Fruit fly (Drosophila melanogaster) whole organism, embryonic: ENCODE results near the gene tex.

ENCODE experiments used
- BEAF-32 ChIP-seq: fragments of 200-800 bp; sonication (Bioruptor generic); optimal IDR thresholded peaks from 3 replicates; lab custom pipeline; 2017; ENCODE audit warnings: missing biosample characterization, missing genetic modification characterization, mild to moderate bottlenecking, moderate library complexity, missing genetic modification reagents
- CG10979 ChIP-seq: fragments of 200-800 bp; sonication (Bioruptor generic); optimal IDR thresholded peaks from 2 replicates; lab custom pipeline; 2018; ENCODE audit warnings: missing biosample characterization, mild to moderate bottlenecking, missing genetic modification characterization, moderate library complexity
- CG11504 ChIP-seq: fragments of 200-800 bp; sonication (Bioruptor generic); optimal IDR thresholded peaks from 3 replicates; lab custom pipeline; 2019; ENCODE audit warnings: missing biosample characterization, mild to moderate bottlenecking, missing genetic modification characterization, moderate library complexity
- CG1233 ChIP-seq: fragments of 200-800 bp; sonication (Bioruptor generic); optimal IDR thresholded peaks from 4 replicates; lab custom pipeline; 2018; ENCODE audit warnings: missing biosample characterization, mild to moderate bottlenecking, missing genetic modification characterization
- CG12391 ChIP-seq: fragments of 200-800 bp; sonication (Bioruptor generic); optimal IDR thresholded peaks from 3 replicates; lab custom pipeline; 2018; ENCODE audit warnings: missing biosample characterization, mild to moderate bottlenecking, missing genetic modification characterization, moderate library complexity
- CG13775 ChIP-seq: fragments of 200-800 bp; sonication (Bioruptor generic); optimal IDR thresholded peaks from 3 replicates; lab custom pipeline; 2017; ENCODE audit warnings: missing biosample characterization, mild to moderate bottlenecking, missing genetic modification characterization
- CG15696 ChIP-seq: fragments of 200-800 bp; sonication (Bioruptor generic); optimal IDR thresholded peaks from 2 replicates; lab custom pipeline; 2019; ENCODE audit warnings: missing biosample characterization, mild to moderate bottlenecking, missing genetic modification characterization, moderate library complexity
- CG1603 ChIP-seq: fragments of 200-800 bp; sonication (Bioruptor generic); optimal IDR thresholded peaks from 2 replicates; lab custom pipeline; 2019; ENCODE audit warnings: missing biosample characterization, mild to moderate bottlenecking, missing genetic modification characterization, moderate library complexity
- CG17829 ChIP-seq: fragments of 200-800 bp; optimal IDR thresholded peaks from 2 replicates; lab custom pipeline; 2019; ENCODE audit warnings: missing biosample characterization, mild to moderate bottlenecking, missing genetic modification characterization, moderate library complexity
- CG17912 ChIP-seq: fragments of 200-800 bp; sonication (Bioruptor generic); optimal IDR thresholded peaks from 2 replicates; lab custom pipeline; 2018; ENCODE audit warnings: missing biosample characterization, mild to moderate bottlenecking, missing genetic modification characterization
- CG2116 ChIP-seq: fragments of 200-800 bp; sonication (Bioruptor generic); optimal IDR thresholded peaks from 3 replicates; lab custom pipeline; 2018; ENCODE audit warnings: missing biosample characterization, mild to moderate bottlenecking, missing genetic modification characterization
- CG2120 ChIP-seq: fragments of 200-800 bp; sonication (Bioruptor generic); optimal IDR thresholded peaks from 3 replicates; lab custom pipeline; 2016; ENCODE audit warnings: missing biosample characterization, missing genetic modification characterization
- CG2202 ChIP-seq: fragments of 200-800 bp; sonication (Bioruptor generic); optimal IDR thresholded peaks from 2 replicates; lab custom pipeline; 2018; ENCODE audit warnings: missing biosample characterization, mild to moderate bottlenecking, missing genetic modification characterization
- CG2875 ChIP-seq: fragments of 200-800 bp; sonication (Bioruptor generic); optimal IDR thresholded peaks from 2 replicates; lab custom pipeline; 2017; ENCODE audit warnings: missing biosample characterization, mild to moderate bottlenecking, missing genetic modification characterization, missing genetic modification reagents
- CG3726 ChIP-seq: fragments of 200-800 bp; sonication (Bioruptor generic); IDR thresholded peaks from 3 replicates; pipeline ENCODE4, ENCODE4 v1.3.6; 2022; ENCODE audit warnings: missing biosample characterization, missing genetic modification characterization
- CG5953 ChIP-seq: fragments of 200-800 bp; sonication (Bioruptor generic); IDR thresholded peaks from 2 replicates; pipeline ENCODE4 v1.3.6; 2022; ENCODE audit warnings: missing biosample characterization, missing genetic modification characterization
- CG7928 ChIP-seq: fragments of 200-800 bp; sonication (Bioruptor generic); optimal IDR thresholded peaks from 2 replicates; lab custom pipeline; 2017; ENCODE audit warnings: missing biosample characterization, mild to moderate bottlenecking, missing genetic modification characterization
- CG8359 ChIP-seq: fragments of 200-800 bp; sonication (Bioruptor generic); optimal IDR thresholded peaks from 2 replicates; lab custom pipeline; 2017; ENCODE audit warnings: missing biosample characterization, mild to moderate bottlenecking, missing genetic modification characterization, borderline replicate concordance
- CG8388 ChIP-seq: fragments of 200-800 bp; sonication (Bioruptor generic); optimal IDR thresholded peaks from 2 replicates; lab custom pipeline; 2019; ENCODE audit warnings: missing biosample characterization, mild to moderate bottlenecking, missing genetic modification characterization, moderate library complexity
- CG9609 ChIP-seq: fragments of 200-800 bp; sonication (Bioruptor generic); optimal IDR thresholded peaks from 3 replicates; lab custom pipeline; 2016; ENCODE audit warnings: missing biosample characterization, missing genetic modification characterization
- Camta ChIP-seq: fragments of 200-800 bp; sonication (Bioruptor generic); optimal IDR thresholded peaks from 2 replicates; lab custom pipeline; 2016; ENCODE audit warnings: missing biosample characterization, missing genetic modification characterization
- Deaf1 ChIP-seq: fragments of 200-800 bp; optimal IDR thresholded peaks from 3 replicates; lab custom pipeline; 2019; ENCODE audit warnings: missing biosample characterization, mild to moderate bottlenecking, missing genetic modification characterization, moderate library complexity
- Dp ChIP-seq: fragments of 200-800 bp; sonication (Bioruptor generic); optimal IDR thresholded peaks from 2 replicates; lab custom pipeline; 2018; ENCODE audit warnings: missing biosample characterization, mild to moderate bottlenecking, missing genetic modification characterization, moderate library complexity
- Dref ChIP-seq: fragments of 200-800 bp; sonication (Bioruptor generic); IDR thresholded peaks from 2 replicates; pipeline ENCODE4 v1.3.6; 2022; ENCODE audit warnings: missing biosample characterization, missing genetic modification characterization
- ERR ChIP-seq: fragments of 200-800 bp; sonication (Bioruptor generic); optimal IDR thresholded peaks from 2 replicates; lab custom pipeline; 2016; ENCODE audit warnings: missing biosample characterization, missing genetic modification characterization
- HmgD ChIP-seq: fragments of 200-800 bp; sonication (Bioruptor generic); optimal IDR thresholded peaks from 3 replicates; lab custom pipeline; 2016; ENCODE audit warnings: missing biosample characterization, missing genetic modification characterization
- Hsf ChIP-seq: fragments of 200-800 bp; sonication (Bioruptor generic); optimal IDR thresholded peaks from 3 replicates; lab custom pipeline; 2016; ENCODE audit warnings: missing biosample characterization, missing genetic modification characterization
- Mad ChIP-seq: fragments of 200-800 bp; sonication (Bioruptor generic); optimal IDR thresholded peaks from 2 replicates; lab custom pipeline; 2016; ENCODE audit warnings: missing biosample characterization, missing genetic modification characterization
- Opbp ChIP-seq: fragments of 200-800 bp; sonication (Bioruptor generic); IDR thresholded peaks from 3 replicates; pipeline ENCODE4 v1.3.6; 2022; ENCODE audit warnings: missing biosample characterization, missing genetic modification characterization; ENCODE audit not compliant: partially characterized antibody
- Sin3A ChIP-seq: fragments of >200 bp; optimal IDR thresholded peaks from 2 replicates; lab custom pipeline; 2018
- Ssrp ChIP-seq: fragments of 200-800 bp; sonication (Bioruptor generic); optimal IDR thresholded peaks from 2 replicates; lab custom pipeline; 2018; ENCODE audit warnings: missing biosample characterization, mild to moderate bottlenecking, missing genetic modification characterization, moderate library complexity
- YL-1 ChIP-seq: fragments of 200-800 bp; sonication (Bioruptor generic); optimal IDR thresholded peaks from 3 replicates; lab custom pipeline; 2017; ENCODE audit warnings: missing biosample characterization, mild to moderate bottlenecking, missing genetic modification characterization
- chinmo ChIP-seq: fragments of 200-800 bp; sonication (Bioruptor generic); IDR thresholded peaks from 4 replicates; pipeline ENCODE4 v1.3.6; 2022; ENCODE audit warnings: missing biosample characterization, missing genetic modification characterization; ENCODE audit not compliant: partially characterized antibody
- danr ChIP-seq: fragments of 200-800 bp; sonication (Bioruptor generic); IDR thresholded peaks from 2 replicates; pipeline ENCODE4 v1.3.6; 2022; ENCODE audit warnings: missing biosample characterization, missing genetic modification characterization
- ems ChIP-seq: fragments of 200-800 bp; sonication (Bioruptor generic); optimal IDR thresholded peaks from 3 replicates; lab custom pipeline; 2016; ENCODE audit warnings: missing biosample characterization, missing genetic modification characterization
- en ChIP-seq: fragments of 200-800 bp; sonication (Bioruptor generic); optimal IDR thresholded peaks from 2 replicates; lab custom pipeline; 2016; ENCODE audit warnings: missing biosample characterization, missing genetic modification characterization
- eyg ChIP-seq: fragments of 200-800 bp; sonication (Bioruptor generic); optimal IDR thresholded peaks from 3 replicates; lab custom pipeline; 2016; ENCODE audit warnings: missing biosample characterization, missing genetic modification characterization
- fd3F ChIP-seq: fragments of 200-800 bp; sonication (Bioruptor generic); optimal IDR thresholded peaks from 2 replicates; lab custom pipeline; 2018; ENCODE audit warnings: missing biosample characterization, mild to moderate bottlenecking, missing genetic modification characterization, moderate library complexity
- gfzf ChIP-seq: fragments of 200-800 bp; sonication (Bioruptor generic); optimal IDR thresholded peaks from 2 replicates; lab custom pipeline; 2016; ENCODE audit warnings: missing biosample characterization, mild to moderate bottlenecking, missing genetic modification characterization, moderate library complexity
- jigr1 ChIP-seq: fragments of 200-800 bp; sonication (Bioruptor generic); IDR thresholded peaks from 3 replicates; pipeline ENCODE4 v1.3.6; 2022; ENCODE audit warnings: missing biosample characterization, missing genetic modification characterization
- kni ChIP-seq: fragments of 200-800 bp; sonication (Bioruptor generic); optimal IDR thresholded peaks from 3 replicates; lab custom pipeline; 2017; ENCODE audit warnings: mild to moderate bottlenecking, missing biosample characterization, missing genetic modification reagents, missing genetic modification characterization
- lmd ChIP-seq: fragments of 200-800 bp; sonication (Bioruptor generic); IDR thresholded peaks from 2 replicates; pipeline ENCODE4 v1.3.6; 2022; ENCODE audit warnings: missing biosample characterization, missing genetic modification characterization
- p53 ChIP-seq: fragments of 200-800 bp; sonication (Bioruptor generic); optimal IDR thresholded peaks from 2 replicates; lab custom pipeline; 2016; ENCODE audit warnings: missing biosample characterization, missing genetic modification characterization
- sd ChIP-seq: fragments of 200-800 bp; sonication (Bioruptor generic); optimal IDR thresholded peaks from 3 replicates; lab custom pipeline; 2018; ENCODE audit warnings: missing biosample characterization, mild to moderate bottlenecking, missing genetic modification characterization, moderate library complexity
- slbo ChIP-seq: fragments of 200-800 bp; sonication (Bioruptor generic); IDR thresholded peaks from 2 replicates; pipeline ENCODE4 v1.3.6; 2022; ENCODE audit warnings: missing biosample characterization, missing genetic modification characterization
- ssp ChIP-seq: fragments of 200-800 bp; sonication (Bioruptor generic); IDR thresholded peaks from 2 replicates; pipeline ENCODE4 v1.3.6; 2022; ENCODE audit warnings: missing biosample characterization, missing genetic modification characterization
- stc ChIP-seq: fragments of 200-800 bp; sonication (Bioruptor generic); IDR thresholded peaks from 2 replicates; pipeline ENCODE4 v1.3.6; 2022; ENCODE audit warnings: missing biosample characterization, missing genetic modification characterization
- tx ChIP-seq: fragments of 200-800 bp; sonication (Bioruptor generic); optimal IDR thresholded peaks from 2 replicates; lab custom pipeline; 2016; ENCODE audit warnings: missing biosample characterization, missing genetic modification characterization
- usp ChIP-seq: fragments of >200 bp; optimal IDR thresholded peaks from 2 replicates; lab custom pipeline; 2017; ENCODE audit warnings: missing biosample characterization, missing genetic modification characterization

Gene tex

DNA sequence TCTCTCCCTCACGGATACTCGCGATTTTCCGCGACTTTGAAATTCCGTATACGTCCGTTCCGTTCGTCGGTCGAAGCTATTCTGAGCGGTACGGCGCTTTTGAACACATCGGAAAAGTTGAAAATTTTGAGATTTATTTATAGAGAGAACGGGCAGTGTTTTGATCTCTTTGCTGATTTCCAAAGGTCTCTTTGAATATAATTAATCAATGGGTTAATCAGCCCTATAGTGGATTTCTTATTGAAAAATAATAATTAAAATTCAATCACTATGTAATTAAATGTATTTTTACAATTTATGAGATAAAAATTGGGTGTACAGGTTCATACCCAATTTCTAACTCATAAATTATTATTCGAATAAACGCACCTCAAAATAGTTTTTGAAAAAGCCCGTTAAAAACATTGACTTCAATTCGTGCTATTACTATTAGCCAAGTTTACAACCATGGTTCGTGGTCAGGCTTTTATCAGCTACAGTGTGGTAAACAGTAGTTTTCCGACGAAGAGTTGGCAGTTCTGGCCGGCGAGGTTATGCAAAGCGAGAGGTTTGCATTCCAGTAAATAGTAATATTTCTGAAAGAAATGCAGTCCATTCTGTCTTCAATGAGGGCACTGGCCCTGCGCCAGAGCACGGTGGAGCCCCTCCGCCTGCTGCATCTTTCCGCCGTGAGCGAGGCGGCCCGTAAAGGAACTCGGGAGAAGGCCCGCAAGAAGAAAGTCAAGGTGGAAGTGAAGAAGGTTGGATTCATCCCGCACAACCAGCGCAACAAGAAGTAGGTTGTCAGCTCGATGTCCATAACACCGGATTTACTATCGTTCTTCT is 7.3 kb downstream of the tex start, which contains the start of the genes CG9626 and mRpL1 (continued):
- peak; percentile 58 for TF ChIP-seq BEAF-32 (GFP tag; lab: Kevin White, UChicago)
- peak; percentile 63 for TF ChIP-seq gfzf (GFP tag; lab: Kevin White, UChicago)
- peak; percentile 16 for TF ChIP-seq ERR (GFP tag; lab: Kevin White, UChicago)
- TF ChIP-seq Ssrp (tag; lab: Kevin White, UChicago) = no peak
- TF ChIP-seq CG7928 (GFP tag; lab: Kevin White, UChicago) = peak; percentile 19
- TF ChIP-seq CG13775 = no peak
- no peak for TF ChIP-seq CG2875 (GFP tag; lab: Kevin White, UChicago)
- no peak for TF ChIP-seq ssp (GFP tag; lab: Robert Waterston, UW)
- no peak for TF ChIP-seq jigr1 (GFP tag; lab: Robert Waterston, UW)
- no peak for TF ChIP-seq en
- TF ChIP-seq CG8388 (GFP tag; lab: Kevin White, UChicago) = no peak
- TF ChIP-seq fd3F = no peak
- peak; percentile 3 for TF ChIP-seq CG10979 (tag; lab: Kevin White, UChicago)
- peak; percentile 27 for TF ChIP-seq Hsf (GFP tag; lab: Kevin White, UChicago)
- TF ChIP-seq p53 = peak; percentile 5
- TF ChIP-seq CG2120 (GFP tag; lab: Kevin White, UChicago) = peak; percentile 49
- 0 out of 2 replicates have a peak, but pooled peaks have one; percentile 12 for TF ChIP-seq lmd (GFP tag; lab: Robert Waterston, UW)
- no peak for TF ChIP-seq danr (GFP tag; lab: Robert Waterston, UW)
- peak; percentile 89 for TF ChIP-seq CG1603 (tag; lab: Kevin White, UChicago)
- peak; percentile 79 for TF ChIP-seq YL-1 (GFP tag; lab: Kevin White, UChicago)
- peak; percentile 49; the same call in 1 of the 2 replicates for TF ChIP-seq slbo (GFP tag; lab: Robert Waterston, UW)
- TF ChIP-seq CG1233 (GFP tag; lab: Kevin White, UChicago) = no peak
- TF ChIP-seq CG2116 (GFP tag; lab: Kevin White, UChicago) = peak; percentile 71
- TF ChIP-seq Dp = peak; percentile 58
- peak; percentile 22 for TF ChIP-seq CG17912 (GFP tag; lab: Kevin White, UChicago)
- TF ChIP-seq Mad (GFP tag; lab: Kevin White, UChicago) = peak; percentile 15
- TF ChIP-seq CG3726 = no peak
- peak; percentile 45 for TF ChIP-seq CG17829 (tag; lab: Kevin White, UChicago)
- no peak for TF ChIP-seq ems
- TF ChIP-seq stc (GFP tag; lab: Robert Waterston, UW) = no peak
- TF ChIP-seq CG15696 (tag; lab: Kevin White, UChicago) = no peak
- TF ChIP-seq CG8359 (GFP tag; lab: Kevin White, UChicago) = no peak
- no peak for TF ChIP-seq CG5953 (GFP tag; lab: Robert Waterston, UW)
- TF ChIP-seq usp (GFP tag; lab: Kevin White, UChicago) = no peak
- 0 out of 4 replicates have a peak, but pooled peaks have one; percentile 23 for TF ChIP-seq chinmo (GFP tag; lab: Robert Waterston, UW)
- no peak for TF ChIP-seq CG2202 (tag; lab: Kevin White, UChicago)
- no peak for TF ChIP-seq CG11504 (tag; lab: Kevin White, UChicago)
- no peak for TF ChIP-seq tx (GFP tag; lab: Kevin White, UChicago)
- TF ChIP-seq Sin3A = peak; percentile 49
- TF ChIP-seq HmgD (GFP tag; lab: Kevin White, UChicago) = peak; percentile 43
- TF ChIP-seq CG12391 (tag; lab: Kevin White, UChicago) = peak; percentile 34
- TF ChIP-seq Camta (GFP tag; lab: Kevin White, UChicago) = peak; percentile 31
- peak; percentile 42 for TF ChIP-seq Dref (GFP tag; lab: Robert Waterston, UW)
- TF ChIP-seq eyg (GFP tag; lab: Kevin White, UChicago) = no peak
- peak; percentile 58 for TF ChIP-seq Deaf1 (tag; lab: Kevin White, UChicago)
- TF ChIP-seq CG9609 = peak; percentile 10
- peak; percentile 63; the same call in 2 of the 3 replicates for TF ChIP-seq Opbp (GFP tag; lab: Robert Waterston, UW)
- peak; percentile 87 for TF ChIP-seq sd (tag; lab: Kevin White, UChicago)
- TF ChIP-seq kni (GFP tag; lab: Kevin White, UChicago) = no peak
